Worm (Caenorhabditis elegans) whole organism, L4 larva: Measurements from ENCODE around the gene F18C5.9.

ENCODE experiments used
- F37D6.2 ChIP-seq: sonication (generic microtip); optimal IDR thresholded peaks from 2 replicates; lab custom pipeline; 2016; ENCODE audit warnings: mild to moderate bottlenecking, missing genetic modification characterization, missing compliant biosample characterization
- Y5F2A.4 ChIP-seq: fragments of 200-800 bp; sonication (Bioruptor generic); optimal IDR thresholded peaks from 2 replicates; lab custom pipeline; 2018; ENCODE audit warnings: mild to moderate bottlenecking, missing genetic modification characterization, missing compliant biosample characterization
- aha-1 ChIP-seq: fragments of 150-350 bp; peaks from one replicate; lab custom pipeline; 2014; ENCODE audit warnings: missing biosample characterization, missing genetic modification characterization
- ama-1 ChIP-seq: fragments of 150-350 bp; optimal IDR thresholded peaks from 2 replicates; lab custom pipeline; 2014; ENCODE audit warnings: inconsistent platforms, mixed read lengths
- dpl-1 ChIP-seq: fragments of 150-350 bp; optimal IDR thresholded peaks from 2 replicates; lab custom pipeline; 2014; ENCODE audit warnings: missing biosample characterization, missing genetic modification reagents, missing genetic modification characterization
- hlh-11 ChIP-seq: fragments of 200-800 bp; sonication (Bioruptor generic); optimal IDR thresholded peaks from 2 replicates; lab custom pipeline; 2018; ENCODE audit warnings: mild to moderate bottlenecking, missing genetic modification characterization, missing compliant biosample characterization
- lin-1 ChIP-seq: fragments of 200-800 bp; sonication (Bioruptor generic); IDR thresholded peaks from 2 replicates; pipeline ENCODE4 v1.3.6; 2022; ENCODE audit warnings: missing genetic modification reagents, missing genetic modification characterization, missing compliant biosample characterization
- mdl-1 ChIP-seq, 2 experiments: fragments of 150-350 bp in 1 of 2; sonication (generic microtip) in 1 of 2; optimal IDR thresholded peaks; 2 replicates each; lab custom pipeline; 2014 to 2017; ENCODE audit warnings: missing biosample characterization in 2 of 2, missing genetic modification characterization in 2 of 2
- mxl-2 ChIP-seq: fragments of 200-800 bp; sonication (Bioruptor generic); conservative IDR thresholded peaks from 2 replicates; pipeline ENCODE4 v1.3.6; 2022; ENCODE audit warnings: missing genetic modification reagents, missing genetic modification characterization, missing compliant biosample characterization
- mxl-3 ChIP-seq: fragments of 200-800 bp; sonication (Bioruptor generic); optimal IDR thresholded peaks from 2 replicates; lab custom pipeline; 2018; ENCODE audit warnings: mild to moderate bottlenecking, missing genetic modification characterization, missing compliant biosample characterization
- nhr-10 ChIP-seq: fragments of 150-350 bp; optimal IDR thresholded peaks from 2 replicates; lab custom pipeline; 2014; ENCODE audit warnings: missing biosample characterization, missing genetic modification characterization
- nhr-102 ChIP-seq: sonication (generic microtip); optimal IDR thresholded peaks from 2 replicates; lab custom pipeline; 2016; ENCODE audit warnings: mild to moderate bottlenecking, missing genetic modification characterization, moderate library complexity, missing compliant biosample characterization
- snpc-4 ChIP-seq: fragments of 150-350 bp; optimal IDR thresholded peaks from 2 replicates; lab custom pipeline; 2014; ENCODE audit warnings: missing biosample characterization, missing genetic modification characterization
- unc-39 ChIP-seq: sonication (generic microtip); optimal IDR thresholded peaks from 2 replicates; lab custom pipeline; 2017; ENCODE audit warnings: missing biosample characterization, missing genetic modification characterization

- TF ChIP-seq mxl-3 (GFP tag; lab: Kevin White, UChicago) (no peak), Y5F2A.4 (GFP tag; lab: Kevin White, UChicago) (no peak), dpl-1 (no peak), nhr-10 (tag; lab: Kevin White, UChicago) (no peak), unc-39 (tag; lab: Kevin White, UChicago) (no peak), F37D6.2 (tag; lab: Kevin White, UChicago) (no peak), hlh-11 (tag; lab: Kevin White, UChicago) (no peak), ama-1 (no peak), mdl-1 (tag; optimal IDR thresholded peaks at IDR 0.05; lab: Kevin White, UChicago) (no peak), aha-1 (tag; lab: Kevin White, UChicago) (no peak), mxl-2 (GFP tag; lab: Robert Waterston, UW) (no peak), lin-1 (no peak), snpc-4 (tag; lab: Kevin White, UChicago) (no peak), nhr-102 (no peak)
Measured at ce11 chrII:6581236-6581635, 14.3 kb downstream of the F18C5.9 start, which contains the start of gene C56C10.6.
